Worm (Caenorhabditis elegans) whole organism, young adult: Measurements from ENCODE around the gene arx-6.

ENCODE experiments used
- D2030.7 ChIP-seq: fragments of 200-800 bp; sonication (Bioruptor generic); IDR thresholded peaks from 2 replicates; pipeline ENCODE4 v1.3.6; 2022; ENCODE audit warnings: missing genetic modification reagents, missing genetic modification characterization, missing compliant biosample characterization
- F10E7.11 ChIP-seq: sonication (generic microtip); optimal IDR thresholded peaks from 2 replicates; lab custom pipeline; 2017; ENCODE audit warnings: mild to moderate bottlenecking, missing genetic modification characterization, moderate library complexity, missing compliant biosample characterization
- F22D6.2 ChIP-seq: sonication (generic microtip); optimal IDR thresholded peaks from 2 replicates; lab custom pipeline; 2016; ENCODE audit warnings: mild to moderate bottlenecking, missing genetic modification characterization, missing compliant biosample characterization
- F33H1.4 ChIP-seq: fragments of 200-800 bp; sonication (Bioruptor generic); IDR thresholded peaks from 2 replicates; pipeline ENCODE4 v1.3.6; 2022; ENCODE audit warnings: missing genetic modification reagents, missing genetic modification characterization, missing compliant biosample characterization
- F39B2.1 ChIP-seq: fragments of 200-800 bp; sonication (Bioruptor generic); IDR thresholded peaks from 2 replicates; pipeline ENCODE4 v1.3.6; 2022; ENCODE audit warnings: missing genetic modification reagents, missing genetic modification characterization, missing compliant biosample characterization
- K11D2.4 ChIP-seq: fragments of 200-800 bp; sonication (Bioruptor generic); IDR thresholded peaks from 2 replicates; pipeline ENCODE4 v1.3.6; 2022; ENCODE audit warnings: missing genetic modification reagents, missing genetic modification characterization, missing compliant biosample characterization
- T07F8.4 ChIP-seq: sonication (generic microtip); optimal IDR thresholded peaks from 2 replicates; lab custom pipeline; 2016; ENCODE audit warnings: mild to moderate bottlenecking, missing genetic modification characterization, moderate library complexity, missing compliant biosample characterization
- Y95B8A.8 ChIP-seq: fragments of 200-800 bp; sonication (Bioruptor generic); IDR thresholded peaks from 2 replicates; pipeline ENCODE4 v1.3.6; 2022; ENCODE audit warnings: missing genetic modification reagents, missing genetic modification characterization, missing compliant biosample characterization
- attf-5 ChIP-seq: fragments of 200-800 bp; sonication (Bioruptor generic); optimal IDR thresholded peaks from 2 replicates; lab custom pipeline; 2018; ENCODE audit warnings: mild to moderate bottlenecking, missing genetic modification characterization, missing compliant biosample characterization
- bed-1 ChIP-seq: fragments of 200-800 bp; sonication (Bioruptor generic); IDR thresholded peaks from 2 replicates; pipeline ENCODE4 v1.3.6; 2022; ENCODE audit warnings: missing genetic modification reagents, missing genetic modification characterization, missing compliant biosample characterization
- bed-2 ChIP-seq: fragments of 200-800 bp; sonication (Bioruptor generic); IDR thresholded peaks from 2 replicates; pipeline ENCODE4 v1.3.6; 2022; ENCODE audit warnings: missing genetic modification reagents, missing genetic modification characterization, missing compliant biosample characterization
- cebp-1 ChIP-seq, 2 experiments: fragments of 200-800 bp in 1 of 2; sonication (Bioruptor generic) in 1 of 2; sonication (generic microtip) in 1 of 2; IDR thresholded peaks in 1 of 2; optimal IDR thresholded peaks in 1 of 2; 2 replicates each; pipeline versions ENCODE4 v1.3.6 to Lab custom; 2017 to 2022; ENCODE audit warnings: missing compliant biosample characterization in 2 of 2, missing genetic modification characterization in 2 of 2, mild to moderate bottlenecking in 1 of 2, missing genetic modification reagents in 1 of 2, moderate library complexity in 1 of 2
- ceh-58 ChIP-seq: fragments of 200-800 bp; sonication (Bioruptor generic); IDR thresholded peaks from 2 replicates; pipeline ENCODE4 v1.3.6; 2022; ENCODE audit warnings: missing genetic modification characterization, missing compliant biosample characterization
- dpl-1 ChIP-seq: fragments of 150-350 bp; optimal IDR thresholded peaks from 2 replicates; lab custom pipeline; 2014; ENCODE audit warnings: missing biosample characterization, missing genetic modification reagents, missing genetic modification characterization
- efl-1 ChIP-seq: fragments of 150-350 bp; optimal IDR thresholded peaks from 2 replicates; lab custom pipeline; 2014; ENCODE audit warnings: missing biosample characterization, missing genetic modification reagents, missing genetic modification characterization
- egl-18 ChIP-seq: fragments of 200-800 bp; sonication (Bioruptor generic); IDR thresholded peaks from 2 replicates; pipeline ENCODE4 v1.3.6; 2022; ENCODE audit warnings: missing genetic modification reagents, missing genetic modification characterization, missing compliant biosample characterization
- egrh-3 ChIP-seq: fragments of 200-800 bp; sonication (Bioruptor generic); IDR thresholded peaks from 2 replicates; pipeline ENCODE4 v1.3.6; 2022; ENCODE audit warnings: missing genetic modification reagents, missing genetic modification characterization, missing compliant biosample characterization
- gei-17 ChIP-seq: fragments of 200-800 bp; sonication (Bioruptor generic); optimal IDR thresholded peaks from 2 replicates; lab custom pipeline; 2018; ENCODE audit warnings: mild to moderate bottlenecking, missing genetic modification characterization, missing compliant biosample characterization
- hlh-26 ChIP-seq: fragments of 200-800 bp; sonication (Bioruptor generic); conservative IDR thresholded peaks from 2 replicates; pipeline ENCODE4 v1.3.6; 2022; ENCODE audit warnings: missing genetic modification reagents, missing genetic modification characterization, missing compliant biosample characterization
- hmg-1.2 ChIP-seq: fragments of 200-800 bp; sonication (Bioruptor generic); IDR thresholded peaks from 2 replicates; pipeline ENCODE4 v1.3.6; 2022; ENCODE audit warnings: missing genetic modification reagents, missing genetic modification characterization, missing compliant biosample characterization
- lag-1 ChIP-seq: fragments of 200-800 bp; sonication (Bioruptor generic); IDR thresholded peaks from 2 replicates; pipeline ENCODE4 v1.3.6; 2022; ENCODE audit warnings: missing genetic modification reagents, missing genetic modification characterization, missing compliant biosample characterization
- let-607 ChIP-seq, 2 experiments: fragments of 200-800 bp in 1 of 2; sonication (Bioruptor generic) in 1 of 2; sonication (generic microtip) in 1 of 2; optimal IDR thresholded peaks; 2 replicates each; lab custom pipeline; 2016 to 2018; ENCODE audit warnings: mild to moderate bottlenecking in 2 of 2, missing compliant biosample characterization in 2 of 2, missing genetic modification characterization in 2 of 2, moderate library complexity in 2 of 2, missing genotype in 1 of 2
- lin-26 ChIP-seq: fragments of 200-800 bp; sonication (Bioruptor generic); IDR thresholded peaks from 2 replicates; pipeline ENCODE4 v1.3.6; 2022; ENCODE audit warnings: missing genetic modification reagents, missing genetic modification characterization, missing compliant biosample characterization
- lin-35 ChIP-seq, 3 experiments: fragments of 150-350 bp in 2 of 3; sonication (generic microtip) in 1 of 3; optimal IDR thresholded peaks; 2 replicates each; lab custom pipeline; 2014 to 2018; ENCODE audit warnings: missing biosample characterization in 3 of 3, missing genetic modification characterization in 3 of 3, missing genetic modification reagents in 3 of 3
- lin-54 ChIP-seq: fragments of 200-800 bp; sonication (Bioruptor generic); optimal IDR thresholded peaks from 2 replicates; lab custom pipeline; 2018; ENCODE audit warnings: mild to moderate bottlenecking, missing genetic modification characterization, missing compliant biosample characterization
- lsl-1 ChIP-seq: fragments of 200-800 bp; sonication (Bioruptor generic); optimal IDR thresholded peaks from 2 replicates; lab custom pipeline; 2018; ENCODE audit warnings: mild to moderate bottlenecking, missing genetic modification characterization, moderate library complexity, missing compliant biosample characterization
- lsy-27 ChIP-seq: sonication (generic microtip); optimal IDR thresholded peaks from 2 replicates; lab custom pipeline; 2017; ENCODE audit warnings: missing genetic modification characterization, mild to moderate bottlenecking, missing compliant biosample characterization, antibody characterized with exemption, missing genotype, borderline replicate concordance; ENCODE audit not compliant: insufficient read depth
- madf-3 ChIP-seq: fragments of 200-800 bp; sonication (Bioruptor generic); IDR thresholded peaks from 2 replicates; pipeline ENCODE4 v1.3.6; 2022; ENCODE audit warnings: missing genetic modification reagents, missing genetic modification characterization, missing compliant biosample characterization
- mel-28 ChIP-seq: sonication (generic microtip); optimal IDR thresholded peaks from 2 replicates; lab custom pipeline; 2016; ENCODE audit warnings: borderline replicate concordance, mild to moderate bottlenecking, missing genetic modification characterization, missing compliant biosample characterization
- nhr-120 ChIP-seq: fragments of 200-800 bp; sonication (Bioruptor generic); IDR thresholded peaks from 2 replicates; pipeline ENCODE4 v1.3.6; 2022; ENCODE audit warnings: missing genetic modification characterization, missing compliant biosample characterization
- nhr-179 ChIP-seq: sonication (generic microtip); optimal IDR thresholded peaks from 2 replicates; lab custom pipeline; 2016; ENCODE audit warnings: mild to moderate bottlenecking, missing genetic modification characterization, missing compliant biosample characterization
- nhr-27 ChIP-seq: fragments of 200-800 bp; sonication (Bioruptor generic); optimal IDR thresholded peaks from 2 replicates; lab custom pipeline; 2018; ENCODE audit warnings: mild to moderate bottlenecking, missing genetic modification characterization, moderate library complexity, missing compliant biosample characterization
- sdz-38 ChIP-seq: sonication (generic microtip); optimal IDR thresholded peaks from 2 replicates; lab custom pipeline; 2016; ENCODE audit warnings: missing genotype, missing genetic modification characterization, missing compliant biosample characterization
- snpc-1.1 ChIP-seq: sonication (generic microtip); optimal IDR thresholded peaks from 2 replicates; lab custom pipeline; 2017; ENCODE audit warnings: missing genetic modification characterization, mild to moderate bottlenecking, missing compliant biosample characterization, antibody characterized with exemption, moderate library complexity, missing genotype, missing genetic modification reagents; ENCODE audit not compliant: insufficient read depth
- snpc-1.3 ChIP-seq: sonication (generic microtip); optimal IDR thresholded peaks from 2 replicates; lab custom pipeline; 2017; ENCODE audit warnings: missing genetic modification characterization, mild to moderate bottlenecking, missing compliant biosample characterization, antibody characterized with exemption, moderate library complexity, missing genotype, missing genetic modification reagents; ENCODE audit not compliant: insufficient read depth
- snpc-4 ChIP-seq, 5 experiments: fragments of 150-350 bp in 1 of 5; sonication (generic microtip) in 4 of 5; optimal IDR thresholded peaks; 2 replicates each; lab custom pipeline; 2014 to 2018; ENCODE audit warnings: missing genetic modification characterization in 5 of 5, missing biosample characterization in 3 of 5, antibody characterized with exemption in 2 of 5, mild to moderate bottlenecking in 2 of 5, missing compliant biosample characterization in 2 of 5, missing genotype in 2 of 5, moderate library complexity in 2 of 5, missing genetic modification reagents in 1 of 5
- somi-1 ChIP-seq: fragments of 200-800 bp; sonication (Bioruptor generic); optimal IDR thresholded peaks from 2 replicates; lab custom pipeline; 2018; ENCODE audit warnings: mild to moderate bottlenecking, missing genetic modification characterization, missing compliant biosample characterization
- sptf-2 ChIP-seq: fragments of 200-800 bp; sonication (Bioruptor generic); optimal IDR thresholded peaks from 2 replicates; lab custom pipeline; 2018; ENCODE audit warnings: mild to moderate bottlenecking, missing genetic modification characterization, missing compliant biosample characterization

Gene arx-6

DNA sequence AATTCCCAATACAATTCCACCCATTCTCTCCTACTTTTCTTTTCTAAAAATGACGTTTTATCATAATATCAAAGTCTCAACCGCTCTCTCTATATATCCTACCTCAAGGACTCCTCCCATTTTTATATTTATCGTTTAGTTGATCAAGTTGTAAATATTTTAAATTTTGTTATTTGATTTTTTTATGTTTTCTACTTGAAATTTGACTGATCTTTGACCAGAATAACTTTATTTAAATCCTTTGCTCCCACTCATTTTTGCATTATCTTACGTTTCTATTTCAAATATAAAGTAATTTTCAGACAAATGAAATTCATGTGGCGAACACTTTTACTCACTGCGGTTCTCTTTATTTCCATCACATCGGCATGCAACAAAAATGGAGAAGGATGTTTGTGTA is 41.0 kb upstream of the arx-6 start, which contains the start of the genes acbp-7 and F26A1.19:
Gene acbp-7 (plus strand): TSS at position 301 of the 400 bp plus-strand sequence.
Gene F26A1.19 (plus strand): TSS at position 303 of the 400 bp plus-strand sequence.
- no peak for TF ChIP-seq egrh-3
- TF ChIP-seq nhr-27 (tag; lab: Kevin White, UChicago), result no peak
- TF ChIP-seq snpc-1.3 (tag; lab: Kevin White, UChicago), result no peak
- no peak for TF ChIP-seq cebp-1 (GFP tag; IDR thresholded peaks at IDR 0.05; lab: Robert Waterston, UW)
- TF ChIP-seq cebp-1 (tag; optimal IDR thresholded peaks at IDR 0.05; lab: Kevin White, UChicago), result no peak
- no peak for TF ChIP-seq snpc-4 (GFP tag; optimal IDR thresholded peaks at IDR 0.05; lab: Kevin White, UChicago)
- TF ChIP-seq snpc-4 (tag; optimal IDR thresholded peaks at IDR 0.05; lab: Kevin White, UChicago), result no peak

DNA sequence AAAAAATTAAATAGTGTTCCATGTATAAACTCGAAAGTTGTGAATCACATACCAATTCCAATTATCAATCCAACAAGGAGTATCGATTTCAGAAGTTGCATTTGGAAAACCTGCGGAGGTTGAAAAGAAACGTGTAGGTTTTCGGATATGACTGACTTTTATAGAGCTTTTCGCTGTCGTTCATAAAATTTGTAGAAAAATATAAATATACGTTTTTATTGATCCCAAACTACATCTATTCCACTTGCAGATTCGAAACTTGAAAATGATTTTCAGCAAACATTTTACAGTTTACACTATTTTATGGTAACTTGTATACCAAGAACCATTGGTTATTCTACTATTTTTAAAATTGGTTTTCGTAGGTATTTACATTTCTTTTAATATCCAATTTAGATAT is 36.3 kb upstream of the arx-6 start, which contains the start of gene clec-156:
Gene clec-156 (minus strand): TSS at position 101 of the 400 bp plus-strand sequence.
- TF ChIP-seq Y95B8A.8 (GFP tag; lab: Robert Waterston, UW), result no peak
- TF ChIP-seq lag-1 (GFP tag; lab: Robert Waterston, UW), result no peak
- TF ChIP-seq K11D2.4 (GFP tag; lab: Robert Waterston, UW), result no peak

DNA sequence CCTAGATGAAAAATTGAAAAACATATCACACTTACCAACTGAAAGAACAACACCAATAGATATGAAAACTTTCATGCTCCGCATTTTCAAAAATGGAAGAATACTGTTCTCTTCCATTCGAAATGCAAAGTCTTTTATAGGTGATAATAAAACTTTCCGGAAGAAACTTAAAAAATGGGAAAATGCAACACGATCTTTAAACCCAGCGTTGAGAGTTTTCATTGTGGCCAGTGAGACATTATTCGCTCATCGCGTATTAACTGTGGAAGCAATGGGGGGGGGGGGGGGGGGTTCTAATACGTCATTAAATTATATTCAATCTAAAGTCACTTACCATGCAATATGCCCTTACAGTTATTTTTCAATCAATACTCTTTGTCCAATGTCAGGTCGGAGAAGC is 34.1 kb upstream of the arx-6 start, which contains the start of the genes clec-157 and fkh-5:
Gene clec-157 (minus strand): TSS at position 101 of the 400 bp plus-strand sequence.
Gene fkh-5 (plus strand): TSS at position 336 of the 400 bp plus-strand sequence.
- TF ChIP-seq F22D6.2 (tag; lab: Kevin White, UChicago) (no peak), mel-28 (tag; lab: Kevin White, UChicago) (no peak), efl-1 (GFP tag; lab: Kevin White, UChicago) (no peak), nhr-179 (tag; lab: Kevin White, UChicago) (no peak), F33H1.4 (GFP tag; lab: Robert Waterston, UW) (no peak), ceh-58 (GFP tag; lab: Robert Waterston, UW) (no peak), sptf-2 (GFP tag; lab: Kevin White, UChicago) (no peak), madf-3 (GFP tag; lab: Robert Waterston, UW) (no peak), sdz-38 (tag; lab: Kevin White, UChicago) (no peak), bed-1 (GFP tag; lab: Robert Waterston, UW) (no peak), F39B2.1 (GFP tag; lab: Robert Waterston, UW) (no peak), nhr-120 (no peak), F10E7.11 (no peak), T07F8.4 (tag; lab: Kevin White, UChicago) (no peak)

DNA sequence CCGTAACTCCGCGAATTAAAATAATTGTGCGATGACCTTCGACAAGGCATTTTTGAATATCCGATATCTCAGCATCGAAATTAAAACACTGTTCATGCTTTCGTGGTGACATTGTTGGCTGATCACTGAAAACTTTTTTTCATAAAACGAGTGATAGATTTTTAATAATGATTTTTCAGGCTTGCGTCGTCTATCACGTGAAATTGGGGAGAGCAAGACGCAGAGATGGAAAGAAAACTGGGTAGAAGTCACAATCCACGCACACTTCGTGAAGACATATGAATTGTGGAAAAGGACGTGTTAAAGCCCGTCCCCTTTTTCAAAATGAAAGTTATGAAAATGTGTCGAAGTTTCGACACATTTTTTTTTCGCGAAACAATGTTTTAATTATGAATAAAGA is 28.7 kb upstream of the arx-6 start, which contains the start of gene nonu-1:
Gene nonu-1 (minus strand): TSS at position 169 of the 400 bp plus-strand sequence.
- TF ChIP-seq somi-1, result no peak
- peak; percentile 37 for TF ChIP-seq attf-5 (GFP tag; lab: Kevin White, UChicago)
- TF ChIP-seq F10E7.11, result no peak
- peak in 1 of 2 experiments; percentile 25 for TF ChIP-seq let-607 (tag; optimal IDR thresholded peaks at IDR 0.05; lab: Kevin White, UChicago)
- TF ChIP-seq hmg-1.2 (GFP tag; lab: Robert Waterston, UW), result peak; percentile 32; the same call in 1 of the 2 replicates

DNA sequence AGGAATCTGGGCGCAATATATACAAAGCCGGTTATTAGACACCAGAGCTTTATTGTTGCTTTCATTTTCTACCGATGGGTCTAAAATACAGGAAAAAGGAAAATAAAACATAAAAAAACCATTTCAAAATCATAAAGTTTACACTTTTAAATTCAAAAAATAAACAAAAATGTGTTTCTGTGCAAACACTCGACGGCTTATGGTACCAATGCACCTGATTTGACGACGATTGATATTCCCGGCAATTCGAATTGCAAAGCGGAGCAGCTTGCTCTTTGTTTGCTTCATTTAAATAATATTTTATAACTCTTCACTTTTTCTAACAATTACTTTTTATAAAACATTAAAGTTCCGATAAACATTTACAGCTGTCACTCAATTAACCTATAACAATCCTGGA is 28.3 kb upstream of the arx-6 start, which contains the start of gene F26A1.1:
Gene F26A1.1 (plus strand): TSS at position 369 of the 400 bp plus-strand sequence.
- no peak for TF ChIP-seq lin-26 (GFP tag; lab: Robert Waterston, UW)
- peak; percentile 43 for TF ChIP-seq lsl-1 (GFP tag; lab: Kevin White, UChicago)
- TF ChIP-seq lsy-27, result no peak
- no peak for TF ChIP-seq gei-17 (GFP tag; lab: Kevin White, UChicago)
- TF ChIP-seq snpc-1.1, result no peak
- no peak for TF ChIP-seq egrh-3
- no peak for TF ChIP-seq D2030.7 (GFP tag; lab: Robert Waterston, UW)
- no peak for TF ChIP-seq bed-2 (GFP tag; lab: Robert Waterston, UW)
- peak in 1 of 3 experiments; percentile 29 for TF ChIP-seq lin-35 (GFP tag; optimal IDR thresholded peaks at IDR 0.05; lab: Kevin White, UChicago)
- peak; percentile 4 for TF ChIP-seq efl-1 (GFP tag; lab: Kevin White, UChicago)
- TF ChIP-seq ceh-58 (GFP tag; lab: Robert Waterston, UW), result no peak
- no peak for TF ChIP-seq attf-5 (GFP tag; lab: Kevin White, UChicago)
- no peak for TF ChIP-seq lag-1 (GFP tag; lab: Robert Waterston, UW)
- TF ChIP-seq hlh-26 (GFP tag; lab: Robert Waterston, UW), result no peak
- TF ChIP-seq dpl-1, result peak; percentile 14
- no peak for TF ChIP-seq egl-18 (GFP tag; lab: Robert Waterston, UW)
- TF ChIP-seq lin-54 (GFP tag; lab: Kevin White, UChicago), result peak; percentile 21
